Worm (Caenorhabditis elegans): ENCODE data around the gene cid-1.
A peak's percentile ranks its signal among the peaks of the same experiment; 100 is the strongest.

The cid-1 gene

ce11 chrIII:5173622-5174021, at the start of gene cid-1:
cid-1 (plus strand) TSS chrIII:5173922.
- TF ChIP-seq nhr-67 (tag; optimal IDR thresholded peaks at IDR 0.05) (no peak), aly-2 (tag; optimal IDR thresholded peaks at IDR 0.05) (no peak), ceh-9 (tag; optimal IDR thresholded peaks at IDR 0.05) (no peak), eor-1 (tag; optimal IDR thresholded peaks at IDR 0.05) (no peak), ama-1 (optimal IDR thresholded peaks at IDR 0.05) (no peak), egl-27 (tag; optimal IDR thresholded peaks at IDR 0.05) (no peak), jun-1 (tag; optimal IDR thresholded peaks at IDR 0.05) (no peak)

- no peak for TF ChIP-seq nhr-237 (tag; optimal IDR thresholded peaks at IDR 0.05)
- no peak for TF ChIP-seq nhr-43 (tag; optimal IDR thresholded peaks at IDR 0.05; ENCODE audit: poor library complexity, severe bottlenecking)
- no peak for TF ChIP-seq lsy-12 (tag; optimal IDR thresholded peaks at IDR 0.05)
- no peak for TF ChIP-seq snpc-4 (tag; optimal IDR thresholded peaks at IDR 0.05)
- TF ChIP-seq ceh-16 (tag; optimal IDR thresholded peaks at IDR 0.05), result no peak
- TF ChIP-seq daf-12 (tag; optimal IDR thresholded peaks at IDR 0.05), result no peak
- TF ChIP-seq ZK546.5 (tag; optimal IDR thresholded peaks at IDR 0.05), result no peak
- TF ChIP-seq ama-1 (optimal IDR thresholded peaks at IDR 0.05), result no peak
- TF ChIP-seq ztf-4 (tag; optimal IDR thresholded peaks at IDR 0.05), result no peak
- TF ChIP-seq jun-1 (tag; optimal IDR thresholded peaks at IDR 0.05), result no peak
- TF ChIP-seq mdl-1 (tag; optimal IDR thresholded peaks at IDR 0.05), result no peak
- no peak for TF ChIP-seq tbx-2 (tag; optimal IDR thresholded peaks at IDR 0.05)
These were observed 49.3 kb upstream of the cid-1 start for ce11 chrIII:5124385-5124784.

ce11 chrIII:5125759-5126158, 48.0 kb upstream of the cid-1 start:
- TF ChIP-seq mdl-1 (tag; optimal IDR thresholded peaks at IDR 0.05) (no peak), tbx-2 (tag; optimal IDR thresholded peaks at IDR 0.05) (peak; percentile 92), lsy-12 (tag; optimal IDR thresholded peaks at IDR 0.05) (no peak), ztf-11 (tag; optimal IDR thresholded peaks at IDR 0.05) (no peak), pqm-1 (tag; optimal IDR thresholded peaks at IDR 0.05) (no peak), ceh-16 (tag; optimal IDR thresholded peaks at IDR 0.05) (no peak), nfya-1 (tag; optimal IDR thresholded peaks at IDR 0.05; ENCODE audit: insufficient read depth) (no peak), fkh-10 (GFP tag; optimal IDR thresholded peaks at IDR 0.05) (no peak), snpc-4 (tag; optimal IDR thresholded peaks at IDR 0.05) (no peak)

ce11 chrIII:5126988-5127387, 46.7 kb upstream of the cid-1 start:
- TF ChIP-seq nhr-67 (tag; optimal IDR thresholded peaks at IDR 0.05), result no peak
- TF ChIP-seq ama-1 (optimal IDR thresholded peaks at IDR 0.05), result no peak
- no peak for TF ChIP-seq elt-3 (tag; optimal IDR thresholded peaks at IDR 0.05)
- TF ChIP-seq mml-1 (tag; optimal IDR thresholded peaks at IDR 0.05), result no peak
- no peak for TF ChIP-seq eor-1 (tag; optimal IDR thresholded peaks at IDR 0.05)
- peak; percentile 75 for TF ChIP-seq tbx-2 (tag; optimal IDR thresholded peaks at IDR 0.05)

- TF ChIP-seq pha-4 (tag; optimal IDR thresholded peaks at IDR 0.05), result peak; percentile 84
- TF ChIP-seq eor-1 (tag; optimal IDR thresholded peaks at IDR 0.05), result no peak
- TF ChIP-seq tbx-2 (tag; optimal IDR thresholded peaks at IDR 0.05), result peak; percentile 80
These were observed 44.5 kb upstream of the cid-1 start for ce11 chrIII:5129261-5129660.

ce11 chrIII:5130654-5131053, 43.1 kb upstream of the cid-1 start:
- TF ChIP-seq nhr-237 (tag; optimal IDR thresholded peaks at IDR 0.05) (no peak), nhr-11 (tag; optimal IDR thresholded peaks at IDR 0.05) (no peak), nhr-43 (tag; optimal IDR thresholded peaks at IDR 0.05; ENCODE audit: poor library complexity, severe bottlenecking) (no peak), egl-27 (tag; optimal IDR thresholded peaks at IDR 0.05) (no peak), daf-12 (tag; optimal IDR thresholded peaks at IDR 0.05) (no peak), eor-1 (tag; optimal IDR thresholded peaks at IDR 0.05) (no peak), zag-1 (tag; optimal IDR thresholded peaks at IDR 0.05) (no peak), nhr-28 (tag; optimal IDR thresholded peaks at IDR 0.05) (no peak), nhr-77 (tag; optimal IDR thresholded peaks at IDR 0.05) (no peak), ceh-28 (tag; optimal IDR thresholded peaks at IDR 0.05) (no peak), skn-1 (tag; optimal IDR thresholded peaks at IDR 0.05) (no peak), elt-3 (tag; optimal IDR thresholded peaks at IDR 0.05) (no peak), ztf-11 (tag; optimal IDR thresholded peaks at IDR 0.05) (no peak), ceh-16 (tag; optimal IDR thresholded peaks at IDR 0.05) (no peak), unc-62 (GFP tag; optimal IDR thresholded peaks at IDR 0.05) (no peak), mml-1 (tag; optimal IDR thresholded peaks at IDR 0.05) (no peak)

Measured in whole organism, L3 larva.